Fruit fly (Drosophila melanogaster): Measurements from ENCODE around the gene hog.
A peak's percentile ranks its signal among the peaks of the same experiment; 100 is the strongest.

- TF ChIP-seq CG7368 (GFP tag; optimal IDR thresholded peaks at IDR 0.05) (no peak), spab (GFP tag; optimal IDR thresholded peaks at IDR 0.05) (peak; percentile 8), Ets96B (tag; optimal IDR thresholded peaks at IDR 0.05) (peak; percentile 21), CG4318 (GFP tag; optimal IDR thresholded peaks at IDR 0.05) (peak; percentile 30), CG11294 (GFP tag; IDR thresholded peaks at IDR 0.05) (no peak), Blimp-1 (GFP tag; optimal IDR thresholded peaks at IDR 0.05) (no peak), Hr39 (GFP tag; optimal IDR thresholded peaks at IDR 0.05) (no peak), topi (GFP tag; optimal IDR thresholded peaks at IDR 0.05) (no peak), CG11902 (GFP tag; optimal IDR thresholded peaks at IDR 0.05) (no peak), pdm3 (GFP tag; optimal IDR thresholded peaks at IDR 0.05) (no peak), eg (GFP tag; IDR thresholded peaks at IDR 0.05) (no peak)
Measured at dm6 chrX:14669233-14669632, 49.5 kb downstream of the hog start.

All from whole organism, prepupa.